Worm (Caenorhabditis elegans) whole organism, L2 larva: ENCODE results near the gene coh-4.

Source experiments
- C34F6.9 ChIP-seq: fragments of 150-350 bp; optimal IDR thresholded peaks from 2 replicates; lab custom pipeline; 2014; ENCODE audit warnings: missing biosample characterization, missing genetic modification characterization
- Y55F3AM.14 ChIP-seq: fragments of 200-800 bp; sonication (Bioruptor generic); optimal IDR thresholded peaks from 2 replicates; lab custom pipeline; 2018; ENCODE audit warnings: mild to moderate bottlenecking, missing genetic modification characterization, missing compliant biosample characterization
- alr-1 ChIP-seq: fragments of 150-350 bp; optimal IDR thresholded peaks from 2 replicates; lab custom pipeline; 2014; ENCODE audit warnings: missing biosample characterization, missing genetic modification characterization
- aly-2 ChIP-seq: fragments of 150-350 bp; optimal IDR thresholded peaks from 2 replicates; lab custom pipeline; 2014; ENCODE audit warnings: missing biosample characterization, missing genetic modification characterization
- ama-1 ChIP-seq: fragments of 150-350 bp; optimal IDR thresholded peaks from 2 replicates; lab custom pipeline; 2018; ENCODE audit warnings: inconsistent platforms
- blmp-1 ChIP-seq: sonication (generic microtip); optimal IDR thresholded peaks from 2 replicates; lab custom pipeline; 2017; ENCODE audit warnings: missing genetic modification characterization, mild to moderate bottlenecking, missing compliant biosample characterization, antibody characterized with exemption, moderate library complexity; ENCODE audit not compliant: insufficient read depth
- ceh-16 ChIP-seq: fragments of 150-350 bp; optimal IDR thresholded peaks from 2 replicates; lab custom pipeline; 2014; ENCODE audit warnings: missing biosample characterization, missing genetic modification characterization
- crh-2 ChIP-seq: sonication (generic microtip); optimal IDR thresholded peaks from 2 replicates; lab custom pipeline; 2017; ENCODE audit warnings: missing biosample characterization, missing genetic modification characterization
- egl-27 ChIP-seq: sonication (generic microtip); optimal IDR thresholded peaks from 3 replicates; lab custom pipeline; 2017; ENCODE audit warnings: missing biosample characterization, missing genetic modification reagents, missing genetic modification characterization
- fos-1 ChIP-seq: fragments of 150-350 bp; optimal IDR thresholded peaks from 2 replicates; lab custom pipeline; 2014; ENCODE audit warnings: missing biosample characterization, missing genetic modification characterization
- gmeb-1 ChIP-seq: fragments of 150-350 bp; optimal IDR thresholded peaks from 2 replicates; lab custom pipeline; 2014; ENCODE audit warnings: missing biosample characterization, missing genetic modification characterization
- lin-11 ChIP-seq: fragments of 150-350 bp; sonication (generic microtip); optimal IDR thresholded peaks from 2 replicates; lab custom pipeline; 2014; ENCODE audit warnings: missing biosample characterization, missing genetic modification characterization, inconsistent platforms, mixed read lengths
- lin-13 ChIP-seq: fragments of 150-350 bp; optimal IDR thresholded peaks from 2 replicates; lab custom pipeline; 2014; ENCODE audit warnings: missing biosample characterization, missing genetic modification reagents, missing genetic modification characterization
- lin-39 ChIP-seq: fragments of 150-350 bp; optimal IDR thresholded peaks from 2 replicates; lab custom pipeline; 2014; ENCODE audit warnings: missing biosample characterization, missing genetic modification reagents, missing genetic modification characterization
- mbf-1 ChIP-seq: sonication (generic microtip); optimal IDR thresholded peaks from 2 replicates; lab custom pipeline; 2017; ENCODE audit warnings: missing biosample characterization, missing genetic modification characterization
- mdl-1 ChIP-seq, 2 experiments: fragments of 150-350 bp in 1 of 2; sonication (generic microtip) in 1 of 2; optimal IDR thresholded peaks; 2 replicates each; lab custom pipeline; 2017; ENCODE audit warnings: missing biosample characterization in 2 of 2, missing genetic modification characterization in 2 of 2
- nhr-10 ChIP-seq: sonication (generic microtip); optimal IDR thresholded peaks from 2 replicates; lab custom pipeline; 2017; ENCODE audit warnings: missing biosample characterization, missing genetic modification characterization
- nhr-12 ChIP-seq: fragments of 150-350 bp; optimal IDR thresholded peaks from 2 replicates; lab custom pipeline; 2014; ENCODE audit warnings: missing biosample characterization, missing genetic modification characterization
- nhr-129 ChIP-seq: fragments of 150-350 bp; optimal IDR thresholded peaks from 2 replicates; lab custom pipeline; 2014; ENCODE audit warnings: missing biosample characterization, missing genetic modification characterization
- nhr-21 ChIP-seq: fragments of 150-350 bp; optimal IDR thresholded peaks from 2 replicates; lab custom pipeline; 2014; ENCODE audit warnings: missing biosample characterization, missing genetic modification characterization
- nhr-23 ChIP-seq: fragments of 150-350 bp; optimal IDR thresholded peaks from 2 replicates; lab custom pipeline; 2014; ENCODE audit warnings: missing biosample characterization, missing genetic modification reagents, missing genetic modification characterization
- nhr-237 ChIP-seq: fragments of 150-350 bp; optimal IDR thresholded peaks from 2 replicates; lab custom pipeline; 2014; ENCODE audit warnings: missing biosample characterization, missing genetic modification characterization
- nhr-25 ChIP-seq: fragments of 150-350 bp; sonication (generic microtip); optimal IDR thresholded peaks from 3 replicates; lab custom pipeline; 2014; ENCODE audit warnings: missing biosample characterization, missing genetic modification characterization
- nhr-77 ChIP-seq: fragments of 150-350 bp; optimal IDR thresholded peaks from 2 replicates; lab custom pipeline; 2014; ENCODE audit warnings: missing biosample characterization, missing genetic modification characterization
- peb-1 ChIP-seq: fragments of 150-350 bp; optimal IDR thresholded peaks from 2 replicates; lab custom pipeline; 2014; ENCODE audit warnings: missing biosample characterization, missing genetic modification characterization
- skn-1 ChIP-seq: sonication (generic microtip); optimal IDR thresholded peaks from 2 replicates; lab custom pipeline; 2017; ENCODE audit warnings: missing biosample characterization, missing genetic modification characterization
- sma-3 ChIP-seq: sonication (generic microtip); optimal IDR thresholded peaks from 2 replicates; lab custom pipeline; 2016; ENCODE audit warnings: missing genetic modification reagents, missing genetic modification characterization, missing compliant biosample characterization
- sma-9 ChIP-seq, 2 experiments: fragments of 150-350 bp in 1 of 2; sonication (generic microtip) in 1 of 2; optimal IDR thresholded peaks; 2 replicates each; lab custom pipeline; 2014 to 2016; ENCODE audit warnings: missing genetic modification characterization in 2 of 2, mild to moderate bottlenecking in 1 of 2, missing biosample characterization in 1 of 2, missing compliant biosample characterization in 1 of 2, missing genetic modification reagents in 1 of 2, moderate library complexity in 1 of 2
- snpc-4 ChIP-seq: fragments of 150-350 bp; optimal IDR thresholded peaks from 2 replicates; lab custom pipeline; 2014; ENCODE audit warnings: missing biosample characterization, missing genetic modification characterization
- zag-1 ChIP-seq: fragments of 150-350 bp; optimal IDR thresholded peaks from 2 replicates; lab custom pipeline; 2014; ENCODE audit warnings: missing biosample characterization, missing genetic modification characterization
- ztf-11 ChIP-seq: sonication (generic microtip); optimal IDR thresholded peaks from 2 replicates; lab custom pipeline; 2017; ENCODE audit warnings: missing biosample characterization, missing genetic modification characterization

Gene coh-4

DNA sequence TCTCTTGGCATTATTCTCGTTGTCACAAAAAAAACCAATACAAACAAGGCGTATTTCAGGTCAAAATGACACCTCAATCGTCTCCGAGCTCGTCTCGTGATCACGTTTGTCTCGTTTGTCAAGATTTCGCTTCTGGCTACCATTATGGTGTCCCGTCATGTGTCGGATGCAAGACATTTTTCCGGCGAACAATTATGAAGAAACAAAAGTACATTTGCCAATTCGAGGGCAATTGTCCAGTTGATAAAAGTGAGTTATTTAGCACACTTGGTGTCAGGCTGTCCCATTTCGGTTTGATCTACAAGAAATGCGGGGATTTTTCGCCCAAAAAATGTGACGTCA, 11.7 kb upstream of the coh-4 start, which contains the start of gene nhr-114:
nhr-114 (plus strand) TSS at position 59 of the 342 bp plus-strand sequence.
- peak; percentile 30 for TF ChIP-seq nhr-129
- no peak for TF ChIP-seq ztf-11 (tag; lab: Kevin White, UChicago)
- TF ChIP-seq snpc-4 (tag; lab: Kevin White, UChicago) = peak; percentile 34
- no peak for TF ChIP-seq nhr-23

DNA sequence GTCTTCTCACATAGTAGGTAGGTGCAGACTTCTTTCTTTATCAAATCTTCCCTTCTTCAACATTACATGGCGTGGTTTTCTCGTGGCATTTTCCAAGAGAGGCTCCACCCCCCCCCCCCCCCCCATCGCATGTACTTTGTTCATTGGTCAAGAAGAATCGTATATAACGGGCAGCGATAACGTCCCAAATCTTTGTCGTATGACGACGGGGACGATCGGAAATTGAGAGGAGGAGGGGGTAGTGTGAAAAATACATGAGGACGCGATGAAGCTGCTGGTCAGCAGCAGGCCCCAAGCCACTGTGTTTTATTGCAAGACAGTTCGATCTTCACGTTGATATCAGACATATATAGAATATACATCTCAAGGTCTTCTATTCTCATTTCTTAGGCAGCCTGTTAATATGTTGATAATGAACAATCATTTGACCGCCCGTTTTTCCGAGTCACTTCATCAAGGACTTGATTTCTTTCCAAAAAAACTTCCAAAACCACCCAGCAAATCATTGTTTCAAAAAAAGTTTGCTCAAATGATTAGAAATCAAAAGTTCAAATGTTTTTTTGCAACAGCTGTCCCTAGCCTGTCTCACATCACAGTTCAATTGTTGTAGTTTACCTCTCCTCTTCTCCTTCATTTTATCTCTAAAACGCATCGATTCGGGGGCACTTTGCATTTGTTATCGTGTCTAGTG, 11.2 kb upstream of the coh-4 start:
- TF ChIP-seq sma-9 (GFP tag; optimal IDR thresholded peaks at IDR 0.05; lab: Kevin White, UChicago) = peak; percentile 21
- TF ChIP-seq sma-9 (tag; optimal IDR thresholded peaks at IDR 0.05; lab: Kevin White, UChicago) = no peak
- peak; percentile 22 for TF ChIP-seq sma-3 (GFP tag; lab: Kevin White, UChicago)
- TF ChIP-seq blmp-1 (tag; lab: Kevin White, UChicago) = peak; percentile 44
- peak; percentile 68 for TF ChIP-seq nhr-21
- no peak for TF ChIP-seq ceh-16
- TF ChIP-seq nhr-25 = peak; percentile 37
- TF ChIP-seq, all 48 proteins: peak for 5

DNA sequence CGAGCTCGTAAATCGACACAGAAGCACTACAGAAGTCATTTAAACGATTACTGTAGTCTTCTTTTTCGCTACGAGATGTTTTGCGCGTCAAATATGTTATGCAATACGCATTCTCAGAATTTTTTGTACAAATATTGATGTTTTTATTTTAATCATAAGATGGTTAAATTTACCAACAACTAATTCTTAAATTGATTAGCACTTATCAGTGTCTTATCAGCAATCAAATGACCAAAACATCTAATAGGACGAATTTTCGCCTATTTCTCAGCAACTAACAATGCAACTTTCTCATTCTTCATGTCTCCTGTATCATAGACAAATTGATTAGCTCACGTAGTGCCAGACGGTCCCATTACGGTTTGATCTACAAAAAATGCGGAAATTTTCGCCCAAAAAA, 10.4 kb upstream of the coh-4 start:
- no peak for TF ChIP-seq egl-27 (tag; lab: Kevin White, UChicago)
- peak; percentile 5 for TF ChIP-seq fos-1 (tag; lab: Kevin White, UChicago)
- no peak for TF ChIP-seq crh-2 (tag; lab: Kevin White, UChicago)

DNA sequence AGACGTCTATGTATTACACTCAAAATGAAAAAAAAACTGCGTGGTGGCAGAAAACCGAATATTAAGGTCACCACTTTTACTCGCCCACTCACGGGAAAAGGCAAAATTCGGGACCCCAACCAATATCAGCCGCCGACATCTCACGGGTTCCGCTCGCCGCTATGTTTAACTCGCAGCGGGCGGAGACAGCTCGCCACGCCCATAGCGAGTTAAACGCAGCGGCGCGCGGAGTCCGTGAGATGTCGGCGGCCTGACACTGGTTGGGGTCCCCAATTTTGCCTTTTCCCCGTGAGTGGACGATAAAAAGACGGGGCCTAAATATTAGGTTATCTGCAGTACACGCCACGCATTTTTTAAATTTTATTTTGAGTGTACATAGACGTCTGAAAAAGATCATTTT, 7.1 kb upstream of the coh-4 start:
- TF ChIP-seq peb-1 (tag; lab: Kevin White, UChicago) (no peak), crh-2 (tag; lab: Kevin White, UChicago) (no peak), fos-1 (tag; lab: Kevin White, UChicago) (no peak), egl-27 (tag; lab: Kevin White, UChicago) (no peak), mbf-1 (tag; lab: Kevin White, UChicago) (no peak), nhr-21 (no peak), lin-11 (tag; lab: Kevin White, UChicago) (no peak), ama-1 (lab: Kevin White, UChicago) (no peak), blmp-1 (tag; lab: Kevin White, UChicago) (no peak), nhr-10 (no peak), aly-2 (tag; lab: Kevin White, UChicago) (no peak), lin-39 (tag; lab: Kevin White, UChicago) (no peak), nhr-77 (tag; lab: Kevin White, UChicago) (no peak), gmeb-1 (tag; lab: Kevin White, UChicago) (no peak), nhr-23 (no peak), skn-1 (tag; lab: Kevin White, UChicago) (no peak), nhr-237 (tag; lab: Kevin White, UChicago) (no peak), mdl-1 (tag; optimal IDR thresholded peaks at IDR 0.05; lab: Kevin White, UChicago) (no peak)

DNA sequence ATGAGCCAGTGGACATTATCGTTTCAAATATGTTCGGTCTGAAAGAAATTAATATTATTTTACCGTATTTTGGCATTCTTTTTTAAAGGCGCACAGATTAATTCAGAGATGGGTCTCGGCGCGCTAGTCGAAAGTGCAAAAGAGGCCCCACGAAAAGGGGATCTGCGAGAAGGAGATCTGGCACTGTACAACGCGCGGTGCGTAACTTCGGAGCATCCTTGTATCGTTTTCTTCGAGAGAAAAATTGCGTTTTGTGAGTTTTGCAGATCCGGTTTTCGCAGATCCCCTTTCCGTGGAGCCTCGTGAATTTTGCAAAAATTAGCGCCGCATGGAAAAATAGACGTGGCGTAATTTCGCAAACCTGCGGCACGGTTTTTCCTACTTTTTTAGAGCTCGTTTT, 6.3 kb upstream of the coh-4 start:
- TF ChIP-seq mbf-1 (tag; lab: Kevin White, UChicago) (no peak), mdl-1 (tag; optimal IDR thresholded peaks at IDR 0.05; lab: Kevin White, UChicago) (no peak), alr-1 (tag; lab: Kevin White, UChicago) (no peak), lin-13 (GFP tag; lab: Kevin White, UChicago) (no peak), ama-1 (lab: Kevin White, UChicago) (no peak), nhr-237 (tag; lab: Kevin White, UChicago) (no peak), sma-3 (GFP tag; lab: Kevin White, UChicago) (no peak), Y55F3AM.14 (GFP tag; lab: Kevin White, UChicago) (no peak), zag-1 (tag; lab: Kevin White, UChicago) (no peak), crh-2 (tag; lab: Kevin White, UChicago) (no peak), nhr-77 (tag; lab: Kevin White, UChicago) (no peak), nhr-12 (no peak)

DNA sequence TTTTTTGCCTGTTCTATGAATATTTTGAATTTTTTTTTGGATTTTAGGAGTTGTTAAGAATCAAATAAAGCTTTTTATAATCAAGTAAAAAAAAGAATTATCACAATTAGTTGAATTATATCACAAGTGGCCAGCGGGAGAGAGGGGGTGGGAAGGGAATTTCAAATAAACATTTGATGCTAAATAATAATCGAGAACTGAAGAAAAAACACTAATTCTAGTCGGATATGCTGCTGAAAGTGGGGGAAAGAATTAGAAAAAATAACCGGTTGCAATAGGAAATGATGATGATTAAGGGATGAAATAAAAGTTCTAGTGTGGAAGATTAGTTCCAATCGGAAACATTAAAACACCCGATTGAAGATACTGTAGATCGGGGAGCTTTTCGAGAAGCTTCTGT, 5.8 kb upstream of the coh-4 start:
- TF ChIP-seq egl-27 (tag; lab: Kevin White, UChicago) (no peak), skn-1 (tag; lab: Kevin White, UChicago) (no peak), nhr-23 (no peak), C34F6.9 (tag; lab: Kevin White, UChicago) (no peak)
- TF ChIP-seq, all 48 proteins: peak for 0
